Fruit fly (Drosophila melanogaster) Kc167 (cell line): ENCODE data around the gene TwdlM.

Source experiments
- Myc ChIP-seq: fragments of >200 bp; optimal IDR thresholded peaks from 2 replicates; lab custom pipeline; 2017; ENCODE audit warnings: missing external identifiers
- Sin3A ChIP-seq: fragments of >200 bp; optimal IDR thresholded peaks from 2 replicates; lab custom pipeline; 2018; ENCODE audit warnings: missing external identifiers
- h ChIP-seq: fragments of >200 bp; optimal IDR thresholded peaks from 3 replicates; lab custom pipeline; 2018; ENCODE audit warnings: missing external identifiers
- insv ChIP-seq: fragments of >200 bp; optimal IDR thresholded peaks from 3 replicates; lab custom pipeline; 2018; ENCODE audit warnings: missing external identifiers
- ttk ChIP-seq: sonication (Bioruptor generic); optimal IDR thresholded peaks from 2 replicates; lab custom pipeline; 2017; ENCODE audit warnings: missing external identifiers

DNA sequence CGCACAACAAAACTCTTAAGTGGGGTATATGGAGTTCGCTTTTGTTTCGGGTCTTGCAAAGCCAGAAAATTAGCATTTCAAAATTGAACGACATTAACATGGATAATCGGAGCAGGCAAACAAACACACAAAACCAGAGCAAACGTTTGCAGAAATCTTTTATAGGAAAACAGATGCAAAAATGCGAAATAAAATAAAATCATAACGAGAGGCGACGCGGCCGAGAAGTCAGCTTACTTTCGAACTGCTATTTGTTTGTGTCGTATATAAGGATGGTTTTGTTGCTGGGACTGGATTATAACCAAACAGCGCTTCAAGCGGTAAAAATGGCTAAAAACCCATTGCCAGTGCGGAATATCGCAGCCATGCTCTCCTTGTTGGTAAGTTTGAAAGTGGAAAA is 17.5 kb downstream of the TwdlM start, which contains the start of gene TwdlS:
- TF ChIP-seq h (lab: Kevin White, UChicago) (no peak), insv (lab: Kevin White, UChicago) (no peak), Sin3A (lab: Kevin White, UChicago) (no peak), ttk (no peak), Myc (lab: Kevin White, UChicago) (no peak)
